Worm (Caenorhabditis elegans) whole organism, L4 larva: ENCODE measurements around the gene T25D3.4.

Source experiments
- aha-1 ChIP-seq: fragments of 150-350 bp; peaks from one replicate; lab custom pipeline; 2014; ENCODE audit warnings: missing biosample characterization, missing genetic modification characterization
- dve-1 ChIP-seq: sonication (generic microtip); optimal IDR thresholded peaks from 2 replicates; lab custom pipeline; 2017; ENCODE audit warnings: antibody characterized with exemption, mild to moderate bottlenecking, missing genetic modification characterization, missing compliant biosample characterization; ENCODE audit not compliant: insufficient read depth
- mdt-29 ChIP-seq: fragments of 200-800 bp; sonication (Bioruptor generic); IDR thresholded peaks from 2 replicates; pipeline ENCODE4 v1.3.6; 2022; ENCODE audit warnings: missing genetic modification reagents, missing genetic modification characterization, missing compliant biosample characterization
- mes-2 ChIP-seq: sonication (generic microtip); optimal IDR thresholded peaks from 2 replicates; lab custom pipeline; 2016; ENCODE audit warnings: missing genotype, mild to moderate bottlenecking, missing genetic modification characterization, missing compliant biosample characterization; ENCODE audit not compliant: poor library complexity, severe bottlenecking

DNA sequence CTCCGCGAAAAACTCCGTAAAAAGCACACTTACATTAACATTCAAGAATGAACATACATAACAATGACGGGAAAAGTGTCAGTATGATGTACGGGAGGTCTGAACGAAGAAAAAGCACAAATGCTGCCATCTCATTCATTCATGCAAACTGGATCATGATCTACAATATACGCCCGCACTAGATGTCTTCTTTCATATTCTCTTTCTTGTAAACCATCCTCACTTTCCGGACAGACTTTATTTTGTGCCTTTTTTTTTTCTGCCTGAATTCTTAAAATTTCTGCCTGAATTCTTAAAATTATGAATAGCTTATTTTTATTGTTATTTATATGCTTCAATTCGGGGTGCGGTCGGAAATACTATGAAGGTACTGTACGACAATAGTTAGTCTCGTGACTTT lies 11.9 kb upstream of the T25D3.4 start, which contains the start of gene K10B4.1:
- TF ChIP-seq mdt-29 (GFP tag; lab: Robert Waterston, UW) (no peak), dve-1 (tag; lab: Kevin White, UChicago) (no peak), aha-1 (tag; lab: Kevin White, UChicago) (no peak), mes-2 (tag; lab: Kevin White, UChicago) (no peak)
